Worm (Caenorhabditis elegans): Measurements from ENCODE around the gene C35D10.5.

ce11 chrIII:4814730-4815129, 47.4 kb upstream of the C35D10.5 start, which contains the start of gene arl-6:
- no peak for TF ChIP-seq W03F9.2 (tag; optimal IDR thresholded peaks at IDR 0.05)
- TF ChIP-seq him-1 (tag; optimal IDR thresholded peaks at IDR 0.05), result no peak
- no peak for TF ChIP-seq dao-5 (tag; optimal IDR thresholded peaks at IDR 0.05)

Measured in whole organism, L4/young adult.